Comparison of ENCODE assay signal across 5 fruit fly cellular contexts in genomic region chr2L:5252399-5253030, dm6.
A peak's percentile ranks its signal among the peaks of the same experiment; 100 is the strongest.
TF ChIP-seq lines count a peak whose summit lies in the region.

No protein-coding gene starts in this region.

- TF ChIP-seq CTCF in whole organism, embryonic (GFP tag; optimal IDR thresholded peaks at IDR 0.05; lab: Kevin White, UChicago): no peak

TF ChIP-seq in whole organism, 6 proteins besides CTCF, POLR2A, EP300 and RAD21:
- TF ChIP-seq EcR (GFP tag; optimal IDR thresholded peaks at IDR 0.05; lab: Kevin White, UChicago) (no peak), Dll (optimal IDR thresholded peaks at IDR 0.05; lab: Kevin White, UChicago) (peak; percentile 72)

TF ChIP-seq in whole organism, embryonic, 481 proteins besides CTCF, POLR2A, EP300 and RAD21 (continues in another document):
- TF ChIP-seq gt (GFP tag; IDR thresholded peaks at IDR 0.05; lab: Robert Waterston, UW) (no peak), zen (tag; optimal IDR thresholded peaks at IDR 0.05; lab: Kevin White, UChicago) (no peak), lbe (GFP tag; optimal IDR thresholded peaks at IDR 0.05; lab: Kevin White, UChicago) (peak; percentile 66), CG7556 (GFP tag; optimal IDR thresholded peaks at IDR 0.05; lab: Kevin White, UChicago) (no peak), nom (GFP tag; optimal IDR thresholded peaks at IDR 0.05; lab: Kevin White, UChicago) (peak; percentile 30), CG18619 (GFP tag; optimal IDR thresholded peaks at IDR 0.05; lab: Kevin White, UChicago) (no peak), chif (GFP tag; optimal IDR thresholded peaks at IDR 0.05; lab: Kevin White, UChicago) (no peak), corto (GFP tag; optimal IDR thresholded peaks at IDR 0.05; lab: Kevin White, UChicago) (peak; percentile 59), wor (GFP tag; IDR thresholded peaks at IDR 0.05; lab: Robert Waterston, UW) (no peak), CrebB (tag; optimal IDR thresholded peaks at IDR 0.05; lab: Kevin White, UChicago) (no peak), nau (GFP tag; optimal IDR thresholded peaks at IDR 0.05; lab: Kevin White, UChicago) (no peak), Antp (GFP tag; optimal IDR thresholded peaks at IDR 0.05; lab: Kevin White, UChicago) (no peak), CG3838 (GFP tag; optimal IDR thresholded peaks at IDR 0.05; lab: Kevin White, UChicago) (no peak), Ets65A (GFP tag; lab: Kevin White, UChicago) (peak; percentile 27), emc (GFP tag; optimal IDR thresholded peaks at IDR 0.05; lab: Kevin White, UChicago) (no peak), oc (tag; optimal IDR thresholded peaks at IDR 0.05; lab: Kevin White, UChicago) (no peak), CG12155 (GFP tag; optimal IDR thresholded peaks at IDR 0.05; lab: Kevin White, UChicago) (no peak), chm (GFP tag; IDR thresholded peaks at IDR 0.05; lab: Robert Waterston, UW) (no peak), YL-1 (GFP tag; optimal IDR thresholded peaks at IDR 0.05; lab: Kevin White, UChicago) (no peak), CG13894 (tag; optimal IDR thresholded peaks at IDR 0.05; lab: Kevin White, UChicago) (no peak), bsh (GFP tag; optimal IDR thresholded peaks at IDR 0.05; lab: Kevin White, UChicago) (peak in 1 of 2 experiments; percentile 35), Ravus (GFP tag; IDR thresholded peaks at IDR 0.05; lab: Robert Waterston, UW) (no peak), CG7357 (GFP tag; IDR thresholded peaks at IDR 0.05; lab: Robert Waterston, UW) (no peak), cwo (GFP tag; optimal IDR thresholded peaks at IDR 0.05; lab: Kevin White, UChicago) (no peak)

TF ChIP-seq in whole organism, prepupa, 60 proteins besides CTCF, POLR2A, EP300 and RAD21 (continues in another document):
- TF ChIP-seq Sox102F (GFP tag; optimal IDR thresholded peaks at IDR 0.05; lab: Kevin White, UChicago): peak; percentile 76
- TF ChIP-seq CG11294 (GFP tag; IDR thresholded peaks at IDR 0.05; lab: Robert Waterston, UW): no peak
- peak in 1 of 2 experiments; percentile 48 for TF ChIP-seq salr (GFP tag; optimal IDR thresholded peaks at IDR 0.05; lab: Kevin White, UChicago)
- TF ChIP-seq CG8119 (GFP tag; IDR thresholded peaks at IDR 0.05; lab: Robert Waterston, UW): 0 out of 3 replicates have a peak, but pooled peaks have one; percentile 15
- TF ChIP-seq Sox14 (GFP tag; optimal IDR thresholded peaks at IDR 0.05; lab: Kevin White, UChicago): peak; percentile 63
- peak; percentile 65 for TF ChIP-seq Eip75B (GFP tag; optimal IDR thresholded peaks at IDR 0.05; lab: Kevin White, UChicago)
- TF ChIP-seq fkh (GFP tag; optimal IDR thresholded peaks at IDR 0.05; lab: Kevin White, UChicago): no peak
- no peak for TF ChIP-seq CG11762 (GFP tag; optimal IDR thresholded peaks at IDR 0.05; lab: Kevin White, UChicago; ENCODE audit: insufficient read depth)
- no peak for TF ChIP-seq CG6854 (GFP tag; optimal IDR thresholded peaks at IDR 0.05; lab: Kevin White, UChicago)
- TF ChIP-seq CG3919 (GFP tag; optimal IDR thresholded peaks at IDR 0.05; lab: Kevin White, UChicago): peak; percentile 33
- no peak for TF ChIP-seq eg (GFP tag; IDR thresholded peaks at IDR 0.05; lab: Robert Waterston, UW)
- peak; percentile 52 for TF ChIP-seq spab (GFP tag; optimal IDR thresholded peaks at IDR 0.05; lab: Kevin White, UChicago)
- TF ChIP-seq cyc (GFP tag; optimal IDR thresholded peaks at IDR 0.05; lab: Kevin White, UChicago): peak; percentile 55
- peak; percentile 81 for TF ChIP-seq vri (GFP tag; optimal IDR thresholded peaks at IDR 0.05; lab: Kevin White, UChicago)
- peak; percentile 37 for TF ChIP-seq OdsH (GFP tag; optimal IDR thresholded peaks at IDR 0.05; lab: Kevin White, UChicago)
- no peak for TF ChIP-seq Lpt (GFP tag; optimal IDR thresholded peaks at IDR 0.05; lab: Kevin White, UChicago)
- peak; percentile 65 for TF ChIP-seq acj6 (GFP tag; optimal IDR thresholded peaks at IDR 0.05; lab: Kevin White, UChicago)
- no peak for TF ChIP-seq CG4318 (GFP tag; optimal IDR thresholded peaks at IDR 0.05; lab: Kevin White, UChicago)
- peak; percentile 56 for TF ChIP-seq achi (GFP tag; optimal IDR thresholded peaks at IDR 0.05; lab: Kevin White, UChicago)
- peak; percentile 2 for TF ChIP-seq CG32006 (GFP tag; optimal IDR thresholded peaks at IDR 0.05; lab: Kevin White, UChicago)
- peak; percentile 69 for TF ChIP-seq CG31627 (GFP tag; optimal IDR thresholded peaks at IDR 0.05; lab: Kevin White, UChicago)
- TF ChIP-seq fd85E (GFP tag; optimal IDR thresholded peaks at IDR 0.05; lab: Kevin White, UChicago): no peak
- TF ChIP-seq Hr38 (GFP tag; optimal IDR thresholded peaks at IDR 0.05; lab: Kevin White, UChicago): no peak

TF ChIP-seq in whole organism, pupa, 21 proteins besides CTCF, POLR2A, EP300 and RAD21:
- TF ChIP-seq Pif1B (GFP tag; optimal IDR thresholded peaks at IDR 0.05; lab: Kevin White, UChicago): peak; percentile 57
- TF ChIP-seq CG8159 (tag; optimal IDR thresholded peaks at IDR 0.05; lab: Kevin White, UChicago): peak; percentile 71
- TF ChIP-seq CG15710 (tag; optimal IDR thresholded peaks at IDR 0.05; lab: Kevin White, UChicago): peak; percentile 70
- peak; percentile 58 for TF ChIP-seq Pif1A (GFP tag; optimal IDR thresholded peaks at IDR 0.05; lab: Kevin White, UChicago)
- no peak for TF ChIP-seq CG10348 (GFP tag; IDR thresholded peaks at IDR 0.05; lab: Robert Waterston, UW)
- TF ChIP-seq EcR (GFP tag; optimal IDR thresholded peaks at IDR 0.05; lab: Kevin White, UChicago): peak; percentile 7
- 0 out of 3 replicates have a peak, but pooled peaks have one; percentile 5 for TF ChIP-seq fd96Ca (GFP tag; IDR thresholded peaks at IDR 0.05; lab: Robert Waterston, UW)
- TF ChIP-seq CG4496 (GFP tag; IDR thresholded peaks at IDR 0.05; lab: Robert Waterston, UW): no peak; the same call in 2 of the 3 replicates
- TF ChIP-seq CG34367 (tag; optimal IDR thresholded peaks at IDR 0.05; lab: Kevin White, UChicago): peak; percentile 59
- peak; percentile 51 for TF ChIP-seq CG13204 (GFP tag; optimal IDR thresholded peaks at IDR 0.05; lab: Kevin White, UChicago)
- TF ChIP-seq Ets98B (GFP tag; IDR thresholded peaks at IDR 0.05; lab: Robert Waterston, UW): no peak
- peak; percentile 33 for TF ChIP-seq CG8301 (tag; optimal IDR thresholded peaks at IDR 0.05; lab: Kevin White, UChicago)
- no peak for TF ChIP-seq rn (GFP tag; IDR thresholded peaks at IDR 0.05; lab: Robert Waterston, UW)
- TF ChIP-seq CG17806 (tag; optimal IDR thresholded peaks at IDR 0.05; lab: Kevin White, UChicago): peak; percentile 70
- TF ChIP-seq Snoo (tag; optimal IDR thresholded peaks at IDR 0.05; lab: Kevin White, UChicago): peak; percentile 53
- TF ChIP-seq CG14655 (GFP tag; optimal IDR thresholded peaks at IDR 0.05; lab: Kevin White, UChicago): peak; percentile 62
- TF ChIP-seq CG9948 (tag; optimal IDR thresholded peaks at IDR 0.05; lab: Kevin White, UChicago): peak; percentile 69

TF ChIP-seq in whole organism, wandering third instar larva, 38 proteins besides CTCF, POLR2A, EP300 and RAD21 (continues in another document):
- TF ChIP-seq pan (optimal IDR thresholded peaks at IDR 0.05; lab: Kevin White, UChicago): no peak
- peak; percentile 31 for TF ChIP-seq Hnf4 (GFP tag; optimal IDR thresholded peaks at IDR 0.05; lab: Kevin White, UChicago)
- TF ChIP-seq ey (GFP tag; optimal IDR thresholded peaks at IDR 0.05; lab: Kevin White, UChicago): peak; percentile 81
- no peak for TF ChIP-seq sage (GFP tag; optimal IDR thresholded peaks at IDR 0.05; lab: Kevin White, UChicago)
- TF ChIP-seq Mio (GFP tag; optimal IDR thresholded peaks at IDR 0.05; lab: Kevin White, UChicago): no peak
- peak; percentile 87 for TF ChIP-seq fru (GFP tag; optimal IDR thresholded peaks at IDR 0.05; lab: Kevin White, UChicago)
- TF ChIP-seq sv (GFP tag; optimal IDR thresholded peaks at IDR 0.05; lab: Kevin White, UChicago): no peak
- peak; percentile 63 for TF ChIP-seq brk (GFP tag; optimal IDR thresholded peaks at IDR 0.05; lab: Kevin White, UChicago)
- peak; percentile 90 for TF ChIP-seq woc (GFP tag; optimal IDR thresholded peaks at IDR 0.05; lab: Kevin White, UChicago)
- no peak for TF ChIP-seq GATAd (GFP tag; optimal IDR thresholded peaks at IDR 0.05; lab: Kevin White, UChicago)
- peak; percentile 82 for TF ChIP-seq HLH106 (tag; optimal IDR thresholded peaks at IDR 0.05; lab: Kevin White, UChicago)
- TF ChIP-seq N (GFP tag; optimal IDR thresholded peaks at IDR 0.05; lab: Kevin White, UChicago): no peak
- TF ChIP-seq dsf (GFP tag; optimal IDR thresholded peaks at IDR 0.05; lab: Kevin White, UChicago; ENCODE audit: borderline replicate concordance): peak; percentile 21
- no peak for TF ChIP-seq jim (GFP tag; optimal IDR thresholded peaks at IDR 0.05; lab: Kevin White, UChicago)
- peak; percentile 14 for TF ChIP-seq Vsx2 (GFP tag; optimal IDR thresholded peaks at IDR 0.05; lab: Kevin White, UChicago; ENCODE audit: partially characterized antibody)
- no peak for TF ChIP-seq Abd-B (GFP tag; optimal IDR thresholded peaks at IDR 0.05; lab: Kevin White, UChicago)
- TF ChIP-seq Myc (optimal IDR thresholded peaks at IDR 0.05; lab: Kevin White, UChicago): no peak
- no peak for TF ChIP-seq Hr78 (GFP tag; optimal IDR thresholded peaks at IDR 0.05; lab: Kevin White, UChicago)
- TF ChIP-seq dl (GFP tag; optimal IDR thresholded peaks at IDR 0.05; lab: Kevin White, UChicago; ENCODE audit: insufficient read depth in 1 of 2, partially characterized antibody in 2 of 2): no peak
- TF ChIP-seq Dfd (GFP tag; optimal IDR thresholded peaks at IDR 0.05; lab: Kevin White, UChicago): no peak
- peak; percentile 41 for TF ChIP-seq Dif (GFP tag; optimal IDR thresholded peaks at IDR 0.05; lab: Kevin White, UChicago; ENCODE audit: partially characterized antibody)
- peak; percentile 66 for TF ChIP-seq rgr (GFP tag; optimal IDR thresholded peaks at IDR 0.05; lab: Kevin White, UChicago)
- TF ChIP-seq usp (GFP tag; optimal IDR thresholded peaks at IDR 0.05; lab: Kevin White, UChicago): no peak
- peak; percentile 58 for TF ChIP-seq CG9705 (GFP tag; optimal IDR thresholded peaks at IDR 0.05; lab: Kevin White, UChicago)
- peak; percentile 72 for TF ChIP-seq Jra (GFP tag; optimal IDR thresholded peaks at IDR 0.05; lab: Kevin White, UChicago)
- TF ChIP-seq br (GFP tag; optimal IDR thresholded peaks at IDR 0.05; lab: Kevin White, UChicago): peak; percentile 75
- TF ChIP-seq foxo (GFP tag; optimal IDR thresholded peaks at IDR 0.05; lab: Kevin White, UChicago): peak in 1 of 2 experiments; percentile 81
- no peak for TF ChIP-seq Rel (GFP tag; optimal IDR thresholded peaks at IDR 0.05; lab: Kevin White, UChicago)
- peak; percentile 17 for TF ChIP-seq Rel (tag; optimal IDR thresholded peaks at IDR 0.05; lab: Kevin White, UChicago)
- TF ChIP-seq lola (GFP tag; optimal IDR thresholded peaks at IDR 0.05; lab: Kevin White, UChicago): no peak
- TF ChIP-seq Hr83 (GFP tag; optimal IDR thresholded peaks at IDR 0.05; lab: Kevin White, UChicago; ENCODE audit: poor library complexity, severe bottlenecking): no peak
- peak; percentile 82 for TF ChIP-seq OdsH (GFP tag; optimal IDR thresholded peaks at IDR 0.05; lab: Kevin White, UChicago)
- TF ChIP-seq Sp1 (GFP tag; optimal IDR thresholded peaks at IDR 0.05; lab: Kevin White, UChicago): peak; percentile 80
- TF ChIP-seq CrebA (GFP tag; optimal IDR thresholded peaks at IDR 0.05; lab: Kevin White, UChicago; ENCODE audit: borderline replicate concordance): peak; percentile 61
